Fruit fly (Drosophila melanogaster) whole organism, embryonic: Measurements from ENCODE around the gene CG14327.
A peak's percentile ranks its signal among the peaks of the same experiment; 100 is the strongest.

Experiments used
- Awh ChIP-seq: fragments of 200-800 bp; sonication (Bioruptor generic); IDR thresholded peaks from 2 replicates; pipeline ENCODE4, ENCODE4 v1.3.6; 2022; ENCODE audit warnings: missing biosample characterization, missing genetic modification characterization
- CG10267 ChIP-seq: fragments of 200-800 bp; sonication (Bioruptor generic); optimal IDR thresholded peaks from 2 replicates; lab custom pipeline; 2018; ENCODE audit warnings: missing biosample characterization, mild to moderate bottlenecking, missing genetic modification characterization, moderate library complexity
- CG10431 ChIP-seq: fragments of 200-800 bp; sonication (Bioruptor generic); optimal IDR thresholded peaks from 3 replicates; lab custom pipeline; 2018; ENCODE audit warnings: missing biosample characterization, mild to moderate bottlenecking, missing genetic modification characterization
- CG11504 ChIP-seq: fragments of 200-800 bp; sonication (Bioruptor generic); optimal IDR thresholded peaks from 3 replicates; lab custom pipeline; 2019; ENCODE audit warnings: missing biosample characterization, mild to moderate bottlenecking, missing genetic modification characterization, moderate library complexity
- CG12659 ChIP-seq: fragments of 200-800 bp; sonication (Bioruptor generic); optimal IDR thresholded peaks from 3 replicates; lab custom pipeline; 2017; ENCODE audit warnings: mild to moderate bottlenecking, missing biosample characterization, missing genetic modification reagents, missing genetic modification characterization
- CG12769 ChIP-seq: fragments of 200-800 bp; sonication (Bioruptor generic); optimal IDR thresholded peaks from 2 replicates; lab custom pipeline; 2019; ENCODE audit warnings: missing biosample characterization, mild to moderate bottlenecking, missing genetic modification characterization, moderate library complexity
- CG13894 ChIP-seq: fragments of 200-800 bp; sonication (Bioruptor generic); optimal IDR thresholded peaks from 3 replicates; lab custom pipeline; 2018; ENCODE audit warnings: missing biosample characterization, mild to moderate bottlenecking, missing genetic modification characterization, moderate library complexity
- CG15269 ChIP-seq: fragments of 200-800 bp; sonication (Bioruptor generic); optimal IDR thresholded peaks from 2 replicates; lab custom pipeline; 2018; ENCODE audit warnings: missing biosample characterization, mild to moderate bottlenecking, missing genetic modification characterization, moderate library complexity
- CG2199 ChIP-seq: fragments of 200-800 bp; sonication (Bioruptor generic); IDR thresholded peaks from 3 replicates; pipeline ENCODE4 v1.3.6; 2022; ENCODE audit warnings: missing biosample characterization, missing genetic modification characterization
- CG3281 ChIP-seq: fragments of 200-800 bp; sonication (Bioruptor generic); optimal IDR thresholded peaks from 3 replicates; lab custom pipeline; 2017; ENCODE audit warnings: missing biosample characterization, mild to moderate bottlenecking, missing genetic modification characterization
- CG34376 ChIP-seq: fragments of 200-800 bp; sonication (Bioruptor generic); optimal IDR thresholded peaks from 2 replicates; lab custom pipeline; 2018; ENCODE audit warnings: missing biosample characterization, mild to moderate bottlenecking, missing genetic modification characterization
- CG4617 ChIP-seq: fragments of 200-800 bp; sonication (Bioruptor generic); optimal IDR thresholded peaks from 3 replicates; lab custom pipeline; 2016; ENCODE audit warnings: missing biosample characterization, missing genetic modification characterization, borderline replicate concordance
- CG6854 ChIP-seq: fragments of 200-800 bp; sonication (Bioruptor generic); optimal IDR thresholded peaks from 3 replicates; lab custom pipeline; 2017; ENCODE audit warnings: missing biosample characterization, mild to moderate bottlenecking, missing genetic modification characterization
- CG7556 ChIP-seq: fragments of 200-800 bp; sonication (Bioruptor generic); optimal IDR thresholded peaks from 2 replicates; lab custom pipeline; 2017; ENCODE audit warnings: missing biosample characterization, mild to moderate bottlenecking, missing genetic modification characterization
- CG7745 ChIP-seq: fragments of 200-800 bp; sonication (Bioruptor generic); optimal IDR thresholded peaks from 2 replicates; lab custom pipeline; 2018; ENCODE audit warnings: missing biosample characterization, mild to moderate bottlenecking, missing genetic modification characterization, moderate library complexity
- CG8765 ChIP-seq: fragments of 200-800 bp; sonication (Bioruptor generic); IDR thresholded peaks from 2 replicates; pipeline ENCODE4 v1.3.6; 2022; ENCODE audit warnings: missing biosample characterization, missing genetic modification characterization
- D ChIP-seq, 2 experiments: fragments of 200-800 bp in 1 of 2; fragments of >200 bp in 1 of 2; sonication (Bioruptor generic) in 1 of 2; optimal IDR thresholded peaks; 2 replicates in 1 of 2; 3 replicates in 1 of 2; lab custom pipeline; 2017; ENCODE audit warnings: mild to moderate bottlenecking in 1 of 2, missing biosample characterization in 1 of 2, missing genetic modification characterization in 1 of 2, missing genetic modification reagents in 1 of 2
- D19A ChIP-seq: fragments of 200-800 bp; optimal IDR thresholded peaks from 3 replicates; lab custom pipeline; 2019; ENCODE audit warnings: missing biosample characterization, mild to moderate bottlenecking, missing genetic modification characterization, moderate library complexity
- Dll ChIP-seq: fragments of 200-800 bp; sonication (Bioruptor generic); IDR thresholded peaks from 4 replicates; pipeline ENCODE4 v1.3.6; 2022; ENCODE audit warnings: missing biosample characterization, missing genetic modification characterization; ENCODE audit not compliant: partially characterized antibody
- Elba2 ChIP-seq: fragments of 200-800 bp; sonication (Bioruptor generic); optimal IDR thresholded peaks from 3 replicates; lab custom pipeline; 2016; ENCODE audit warnings: missing biosample characterization, missing genetic modification characterization
- Fer1 ChIP-seq: fragments of 200-800 bp; sonication (Bioruptor generic); optimal IDR thresholded peaks from 2 replicates; lab custom pipeline; 2017; ENCODE audit warnings: missing biosample characterization, mild to moderate bottlenecking, missing genetic modification characterization
- HLH3B ChIP-seq: fragments of 200-800 bp; sonication (Bioruptor generic); IDR thresholded peaks from 2 replicates; pipeline ENCODE4 v1.3.6; 2022; ENCODE audit warnings: missing biosample characterization, missing genetic modification characterization
- HmgZ ChIP-seq: fragments of 200-800 bp; sonication (Bioruptor generic); optimal IDR thresholded peaks from 2 replicates; lab custom pipeline; 2018; ENCODE audit warnings: missing biosample characterization, mild to moderate bottlenecking, missing genetic modification characterization
- Hmr ChIP-seq: fragments of 200-800 bp; sonication (Bioruptor generic); optimal IDR thresholded peaks from 3 replicates; lab custom pipeline; 2017; ENCODE audit warnings: mild to moderate bottlenecking, missing biosample characterization, missing genetic modification reagents, missing genetic modification characterization
- Hsf ChIP-seq: fragments of 200-800 bp; sonication (Bioruptor generic); optimal IDR thresholded peaks from 3 replicates; lab custom pipeline; 2016; ENCODE audit warnings: missing biosample characterization, missing genetic modification characterization
- MESR4 ChIP-seq: fragments of 200-800 bp; sonication (Bioruptor generic); optimal IDR thresholded peaks from 2 replicates; lab custom pipeline; 2018; ENCODE audit warnings: missing biosample characterization, mild to moderate bottlenecking, missing genetic modification characterization, moderate library complexity
- Med ChIP-seq: fragments of 200-800 bp; sonication (Bioruptor generic); peaks from one replicate; lab custom pipeline; 2016; ENCODE audit warnings: missing biosample characterization, missing genetic modification characterization, mild to moderate bottlenecking, inconsistent platforms, moderate library complexity
- Myb ChIP-seq: fragments of 200-800 bp; sonication (Bioruptor generic); optimal IDR thresholded peaks from 2 replicates; lab custom pipeline; 2016; ENCODE audit warnings: missing biosample characterization, missing genetic modification characterization
- Pdp1 ChIP-seq, 2 experiments: fragments of 200-800 bp; sonication (Bioruptor generic); optimal IDR thresholded peaks; 3 replicates each; lab custom pipeline; 2016; ENCODE audit warnings: missing biosample characterization in 2 of 2, missing genetic modification characterization in 2 of 2, mild to moderate bottlenecking in 1 of 2, moderate library complexity in 1 of 2
- Ptx1 ChIP-seq: fragments of 200-800 bp; sonication (Bioruptor generic); IDR thresholded peaks from 2 replicates; pipeline ENCODE4 v1.3.6; 2022; ENCODE audit warnings: missing biosample characterization, missing genetic modification characterization
- Stat92E ChIP-seq, 3 experiments: fragments of >200 bp in 2 of 3; fragments of 200-800 bp in 1 of 3; sonication (Bioruptor generic) in 1 of 3; optimal IDR thresholded peaks; 2 replicates each; lab custom pipeline; 2017 to 2019; ENCODE audit warnings: missing biosample characterization in 3 of 3, missing genetic modification characterization in 3 of 3, mild to moderate bottlenecking in 1 of 3, moderate library complexity in 1 of 3
- Xbp1 ChIP-seq: fragments of 200-800 bp; sonication (Bioruptor generic); optimal IDR thresholded peaks from 3 replicates; lab custom pipeline; 2016; ENCODE audit warnings: missing biosample characterization, mild to moderate bottlenecking, missing genetic modification characterization
- abd-A ChIP-seq: fragments of 200-800 bp; sonication (Bioruptor generic); optimal IDR thresholded peaks from 3 replicates; lab custom pipeline; 2019; ENCODE audit warnings: missing biosample characterization, mild to moderate bottlenecking, missing genetic modification characterization, moderate library complexity
- dm ChIP-seq: fragments of 200-800 bp; sonication (Bioruptor generic); optimal IDR thresholded peaks from 3 replicates; lab custom pipeline; 2016; ENCODE audit warnings: missing biosample characterization, missing genetic modification characterization
- dpn ChIP-seq, 2 experiments: fragments of 200-800 bp; sonication (Bioruptor generic); optimal IDR thresholded peaks; 3 replicates each; lab custom pipeline; 2016; ENCODE audit warnings: missing biosample characterization in 2 of 2, missing genetic modification characterization in 2 of 2
- gem ChIP-seq: fragments of 200-800 bp; sonication (Bioruptor generic); optimal IDR thresholded peaks from 2 replicates; lab custom pipeline; 2019; ENCODE audit warnings: missing biosample characterization, mild to moderate bottlenecking, missing genetic modification characterization, moderate library complexity
- lilli ChIP-seq: fragments of 200-800 bp; sonication (Bioruptor generic); optimal IDR thresholded peaks from 3 replicates; lab custom pipeline; 2016; ENCODE audit warnings: missing biosample characterization, missing genetic modification characterization
- nerfin-1 ChIP-seq: fragments of 200-800 bp; sonication (Bioruptor generic); optimal IDR thresholded peaks from 3 replicates; lab custom pipeline; 2019; ENCODE audit warnings: missing biosample characterization, mild to moderate bottlenecking, missing genetic modification characterization, moderate library complexity
- pita ChIP-seq: fragments of 200-800 bp; sonication (Bioruptor generic); optimal IDR thresholded peaks from 2 replicates; lab custom pipeline; 2017; ENCODE audit warnings: missing biosample characterization, mild to moderate bottlenecking, missing genetic modification characterization
- pum ChIP-seq: fragments of 200-800 bp; sonication (Bioruptor generic); optimal IDR thresholded peaks from 2 replicates; lab custom pipeline; 2016; ENCODE audit warnings: missing biosample characterization, missing genetic modification characterization
- ro ChIP-seq: fragments of 200-800 bp; sonication (Bioruptor generic); IDR thresholded peaks from 2 replicates; pipeline ENCODE4 v1.3.6; 2022; ENCODE audit warnings: missing biosample characterization, missing genetic modification characterization
- shn ChIP-seq: fragments of 200-800 bp; sonication (Bioruptor generic); optimal IDR thresholded peaks from 3 replicates; lab custom pipeline; 2016; ENCODE audit warnings: missing biosample characterization, missing genetic modification characterization
- sob ChIP-seq: fragments of 200-800 bp; sonication (Bioruptor generic); IDR thresholded peaks from 2 replicates; pipeline ENCODE4 v1.3.6; 2022; ENCODE audit warnings: missing biosample characterization, missing genetic modification characterization
- tio ChIP-seq: fragments of 200-800 bp; sonication (Bioruptor generic); optimal IDR thresholded peaks from 2 replicates; lab custom pipeline; 2017; ENCODE audit warnings: missing biosample characterization, missing genetic modification characterization, inconsistent platforms
- vvl ChIP-seq: fragments of 200-800 bp; sonication (Bioruptor generic); IDR thresholded peaks from 2 replicates; pipeline ENCODE4 v1.3.6; 2022; ENCODE audit warnings: missing biosample characterization, missing genetic modification characterization
- wdn ChIP-seq: fragments of 200-800 bp; sonication (Bioruptor generic); IDR thresholded peaks from 2 replicates; pipeline ENCODE4 v1.3.6; 2022; ENCODE audit warnings: missing biosample characterization, missing genetic modification characterization
- zf30C ChIP-seq: fragments of 200-800 bp; sonication (Bioruptor generic); optimal IDR thresholded peaks from 3 replicates; lab custom pipeline; 2018; ENCODE audit warnings: missing biosample characterization, mild to moderate bottlenecking, missing genetic modification characterization

CG14327 gene

DNA sequence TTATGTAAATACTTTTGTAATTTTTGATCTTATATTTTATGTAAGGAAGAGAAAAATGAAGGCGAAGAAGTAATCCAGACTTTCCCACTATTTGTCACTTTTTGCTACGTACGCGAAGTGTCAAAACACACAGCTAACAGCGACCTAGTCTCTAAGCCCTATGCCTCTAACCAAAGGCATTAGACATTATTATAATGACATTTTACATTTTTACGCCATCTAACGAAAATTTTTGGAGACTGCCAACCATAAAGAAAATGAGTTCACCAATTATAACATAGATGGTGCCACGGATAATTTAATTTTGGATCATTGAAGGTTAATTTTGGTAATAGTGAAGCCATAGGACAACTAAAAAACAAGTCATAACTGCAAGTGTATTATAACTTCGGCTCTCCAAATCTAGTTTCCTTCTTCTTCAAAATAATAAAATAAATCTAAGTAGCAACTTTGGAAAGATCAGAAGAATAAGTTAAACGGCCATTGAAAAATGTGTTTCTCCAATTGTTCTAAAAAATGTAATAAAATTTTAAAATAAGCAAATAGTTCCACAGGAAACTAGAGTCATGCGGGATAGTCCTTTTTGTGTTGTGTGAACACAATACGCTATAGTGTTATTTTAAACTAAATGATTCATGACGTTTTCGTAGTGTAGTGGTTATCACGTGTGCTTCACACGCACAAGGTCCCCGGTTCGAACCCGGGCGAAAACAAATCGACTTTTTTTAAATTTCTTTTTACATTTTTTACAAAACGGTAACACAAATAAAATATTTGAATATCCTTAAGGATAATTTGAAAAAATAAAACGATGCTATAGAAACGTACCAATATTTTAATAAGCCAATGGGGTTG is 3.8 kb downstream of the CG14327 start (continued):
- TF ChIP-seq nerfin-1 (tag; lab: Kevin White, UChicago) (no peak), Hmr (peak; percentile 36), CG4617 (GFP tag; lab: Kevin White, UChicago) (no peak), CG11504 (peak; percentile 4), Elba2 (GFP tag; lab: Kevin White, UChicago) (no peak), dpn (GFP tag; optimal IDR thresholded peaks at IDR 0.05; lab: Kevin White, UChicago) (peak; percentile 23 to 27), dm (GFP tag; lab: Kevin White, UChicago) (no peak), Awh (GFP tag; lab: Robert Waterston, UW) (0 out of 2 replicates have a peak, but pooled peaks have one; percentile 10), CG3281 (GFP tag; lab: Kevin White, UChicago) (peak; percentile 36), pita (peak; percentile 85), D19A (tag; lab: Kevin White, UChicago) (peak; percentile 70), D (optimal IDR thresholded peaks at IDR 0.05; lab: Kevin White, UChicago) (no peak), D (GFP tag; optimal IDR thresholded peaks at IDR 0.05; lab: Kevin White, UChicago) (no peak), tio (GFP tag; lab: Kevin White, UChicago) (no peak), lilli (GFP tag; lab: Kevin White, UChicago) (peak; percentile 40), shn (GFP tag; lab: Kevin White, UChicago) (no peak), CG15269 (tag; lab: Kevin White, UChicago) (peak; percentile 21), HLH3B (GFP tag; lab: Robert Waterston, UW) (no peak), CG13894 (peak; percentile 41), CG10431 (GFP tag; lab: Kevin White, UChicago) (no peak), MESR4 (GFP tag; lab: Kevin White, UChicago) (no peak), CG12769 (tag; lab: Kevin White, UChicago) (peak; percentile 48), zf30C (GFP tag; lab: Kevin White, UChicago) (no peak), Ptx1 (GFP tag; lab: Robert Waterston, UW) (peak; percentile 33; the same call in 1 of the 2 replicates), HmgZ (tag; lab: Kevin White, UChicago) (peak; percentile 46), CG12659 (GFP tag; lab: Kevin White, UChicago) (no peak), Xbp1 (GFP tag; lab: Kevin White, UChicago) (peak; percentile 48), abd-A (tag; lab: Kevin White, UChicago) (peak; percentile 66), gem (tag; lab: Kevin White, UChicago) (peak; percentile 20), Stat92E (GFP tag; optimal IDR thresholded peaks at IDR 0.05; lab: Kevin White, UChicago) (peak in 1 of 3 experiments; percentile 71), CG8765 (GFP tag; lab: Robert Waterston, UW) (no peak), CG10267 (tag; lab: Kevin White, UChicago) (peak; percentile 10), Pdp1 (GFP tag; optimal IDR thresholded peaks at IDR 0.05; lab: Kevin White, UChicago) (peak; percentile 25 to 27), CG6854 (GFP tag; lab: Kevin White, UChicago) (peak; percentile 20), Fer1 (peak; percentile 50), CG2199 (GFP tag; lab: Robert Waterston, UW) (peak; percentile 82), CG34376 (GFP tag; lab: Kevin White, UChicago) (peak; percentile 63), CG7745 (peak; percentile 97), sob (GFP tag; lab: Robert Waterston, UW) (0 out of 2 replicates have a peak, but pooled peaks have one; percentile 14), wdn (GFP tag; lab: Robert Waterston, UW) (peak; percentile 8; the same call in 1 of the 2 replicates), vvl (peak; percentile 38; the same call in 1 of the 2 replicates), CG7556 (peak; percentile 29), Hsf (GFP tag; lab: Kevin White, UChicago) (peak; percentile 20), Med (GFP tag; lab: Kevin White, UChicago) (peak; percentile 85), ro (GFP tag; lab: Robert Waterston, UW) (no peak), Dll (GFP tag; lab: Robert Waterston, UW) (no peak; the same call in 2 of the 4 replicates), Myb (GFP tag; lab: Kevin White, UChicago) (peak; percentile 3), pum (GFP tag; lab: Kevin White, UChicago) (no peak)
